Fruit fly (Drosophila melanogaster) whole organism, wandering third instar larva: ENCODE data around the gene CG8478.

Experiments
- Abd-B ChIP-seq: fragments of >200 bp; optimal IDR thresholded peaks from 2 replicates; lab custom pipeline; 2017; ENCODE audit warnings: missing biosample characterization, missing genetic modification characterization
- CG32264 ChIP-seq: fragments of 200-800 bp; sonication (Bioruptor generic); optimal IDR thresholded peaks from 2 replicates; lab custom pipeline; 2016; ENCODE audit warnings: missing biosample characterization, missing genetic modification characterization
- CG9705 ChIP-seq: fragments of 200-800 bp; sonication (Bioruptor generic); optimal IDR thresholded peaks from 2 replicates; lab custom pipeline; 2018; ENCODE audit warnings: missing biosample characterization, mild to moderate bottlenecking, missing genetic modification characterization
- CrebA ChIP-seq: fragments of 200-800 bp; sonication (Bioruptor generic); optimal IDR thresholded peaks from 2 replicates; lab custom pipeline; 2016; ENCODE audit warnings: missing biosample characterization, mild to moderate bottlenecking, missing genetic modification characterization, borderline replicate concordance
- Dfd ChIP-seq: fragments of >200 bp; optimal IDR thresholded peaks from 2 replicates; lab custom pipeline; 2017; ENCODE audit warnings: missing biosample characterization, missing genetic modification characterization
- GATAd ChIP-seq: sonication (Bioruptor generic); optimal IDR thresholded peaks from 2 replicates; lab custom pipeline; 2016; ENCODE audit warnings: missing biosample characterization, missing genetic modification characterization
- HLH106 ChIP-seq: fragments of 200-800 bp; optimal IDR thresholded peaks from 3 replicates; lab custom pipeline; 2019; ENCODE audit warnings: missing biosample characterization, mild to moderate bottlenecking, missing genetic modification characterization, moderate library complexity
- Hnf4 ChIP-seq: fragments of 200-800 bp; sonication (Bioruptor generic); optimal IDR thresholded peaks from 2 replicates; lab custom pipeline; 2016; ENCODE audit warnings: missing biosample characterization, mild to moderate bottlenecking, missing genetic modification characterization
- Hr78 ChIP-seq: fragments of >200 bp; optimal IDR thresholded peaks from 2 replicates; lab custom pipeline; 2017; ENCODE audit warnings: missing biosample characterization, missing genetic modification characterization
- Hr83 ChIP-seq: fragments of 200-300 bp; sonication (Bioruptor generic); optimal IDR thresholded peaks from 2 replicates; lab custom pipeline; 2016; ENCODE audit warnings: missing biosample characterization, mild to moderate bottlenecking, missing genetic modification characterization, moderate library complexity; ENCODE audit not compliant: poor library complexity, severe bottlenecking
- Jra ChIP-seq: sonication (Bioruptor generic); optimal IDR thresholded peaks from 2 replicates; lab custom pipeline; 2016; ENCODE audit warnings: missing biosample characterization, missing genetic modification characterization
- Myc ChIP-seq: fragments of >200 bp; optimal IDR thresholded peaks from 2 replicates; lab custom pipeline; 2017
- N ChIP-seq: fragments of >200 bp; optimal IDR thresholded peaks from 2 replicates; lab custom pipeline; 2018; ENCODE audit warnings: missing biosample characterization, missing external identifiers, missing genetic modification characterization
- Rel ChIP-seq, 2 experiments: fragments of 200-800 bp; sonication (Bioruptor generic) in 1 of 2; optimal IDR thresholded peaks; 2 replicates in 1 of 2; 3 replicates in 1 of 2; lab custom pipeline; 2016 to 2019; ENCODE audit warnings: mild to moderate bottlenecking in 2 of 2, missing biosample characterization in 2 of 2, missing genetic modification characterization in 2 of 2, moderate library complexity in 1 of 2
- Sp1 ChIP-seq: fragments of 200-800 bp; sonication (Bioruptor generic); optimal IDR thresholded peaks from 3 replicates; lab custom pipeline; 2019; ENCODE audit warnings: missing biosample characterization, mild to moderate bottlenecking, missing genetic modification characterization, moderate library complexity
- Vsx2 ChIP-seq: fragments of 200-300, 225-300 bp; sonication (Bioruptor generic); optimal IDR thresholded peaks from 2 replicates; lab custom pipeline; 2018; ENCODE audit warnings: missing biosample characterization, missing genetic modification characterization; ENCODE audit not compliant: partially characterized antibody
- dmrt93B ChIP-seq: fragments of 200-800 bp; sonication (Bioruptor generic); optimal IDR thresholded peaks from 2 replicates; lab custom pipeline; 2018; ENCODE audit warnings: missing biosample characterization, mild to moderate bottlenecking, missing genetic modification characterization
- ey ChIP-seq: fragments of 200-800 bp; sonication (Bioruptor generic); optimal IDR thresholded peaks from 2 replicates; lab custom pipeline; 2016; ENCODE audit warnings: missing biosample characterization, missing genetic modification characterization
- foxo ChIP-seq, 2 experiments: fragments of 200-800 bp; sonication (Bioruptor generic); optimal IDR thresholded peaks; 2 replicates in 1 of 2; 3 replicates in 1 of 2; lab custom pipeline; 2016 to 2017; ENCODE audit warnings: missing biosample characterization in 2 of 2, missing genetic modification characterization in 2 of 2
- fru ChIP-seq: fragments of 200-800 bp; sonication (Bioruptor generic); optimal IDR thresholded peaks from 3 replicates; lab custom pipeline; 2016; ENCODE audit warnings: missing biosample characterization, mild to moderate bottlenecking, missing genetic modification characterization
- h ChIP-seq: fragments of 200-800 bp; sonication (Bioruptor generic); optimal IDR thresholded peaks from 3 replicates; lab custom pipeline; 2016; ENCODE audit warnings: missing biosample characterization, mild to moderate bottlenecking, missing genetic modification characterization
- jim ChIP-seq: fragments of 175-275, 200-325 bp; sonication (Bioruptor generic); optimal IDR thresholded peaks from 2 replicates; lab custom pipeline; 2016; ENCODE audit warnings: missing biosample characterization, mild to moderate bottlenecking, missing genetic modification characterization
- pan ChIP-seq: fragments of >200 bp; optimal IDR thresholded peaks from 2 replicates; lab custom pipeline; 2017
- psq ChIP-seq: fragments of 200-800 bp; sonication (Bioruptor generic); optimal IDR thresholded peaks from 3 replicates; lab custom pipeline; 2017; ENCODE audit warnings: missing biosample characterization, mild to moderate bottlenecking, missing genetic modification characterization, moderate library complexity
- rgr ChIP-seq: fragments of 200-800 bp; sonication (Bioruptor generic); optimal IDR thresholded peaks from 3 replicates; lab custom pipeline; 2016; ENCODE audit warnings: missing biosample characterization, mild to moderate bottlenecking, missing genetic modification characterization
- sage ChIP-seq: fragments of 200-800 bp; sonication (Bioruptor generic); optimal IDR thresholded peaks from 2 replicates; lab custom pipeline; 2016; ENCODE audit warnings: missing biosample characterization, mild to moderate bottlenecking, missing genetic modification characterization
- sv ChIP-seq: fragments of 200-800 bp; sonication (Bioruptor generic); optimal IDR thresholded peaks from 3 replicates; lab custom pipeline; 2016; ENCODE audit warnings: missing biosample characterization, missing genetic modification characterization
- tai ChIP-seq: sonication (Bioruptor generic); optimal IDR thresholded peaks from 2 replicates; lab custom pipeline; 2016; ENCODE audit warnings: missing biosample characterization, missing genetic modification characterization
- usp ChIP-seq: fragments of >200 bp; optimal IDR thresholded peaks from 2 replicates; lab custom pipeline; 2017; ENCODE audit warnings: missing biosample characterization, missing genetic modification characterization
- woc ChIP-seq: sonication (Bioruptor generic); optimal IDR thresholded peaks from 2 replicates; lab custom pipeline; 2016; ENCODE audit warnings: missing biosample characterization, mild to moderate bottlenecking, missing genetic modification characterization

The CG8478 gene

dm6 chr3R:9739793-9740192 lies 23.7 kb upstream of the CG8478 start, which contains the start of gene side-VII:
TSS of gene side-VII (minus strand) at chr3R:9739979.
- no peak for TF ChIP-seq GATAd (GFP tag; lab: Kevin White, UChicago)
- TF ChIP-seq pan = no peak
- no peak for TF ChIP-seq CG9705 (GFP tag; lab: Kevin White, UChicago)
- no peak for TF ChIP-seq rgr (GFP tag; lab: Kevin White, UChicago)
- no peak for TF ChIP-seq h (GFP tag; lab: Kevin White, UChicago)
- no peak for TF ChIP-seq Abd-B (GFP tag; lab: Kevin White, UChicago)
- no peak for TF ChIP-seq Vsx2
- TF ChIP-seq jim (GFP tag; lab: Kevin White, UChicago) = no peak

- TF ChIP-seq jim (GFP tag; lab: Kevin White, UChicago) (no peak), sage (peak; percentile 32), Vsx2 (no peak), Rel (GFP tag; optimal IDR thresholded peaks at IDR 0.05; lab: Kevin White, UChicago) (no peak), Rel (tag; optimal IDR thresholded peaks at IDR 0.05; lab: Kevin White, UChicago) (peak; percentile 68), foxo (GFP tag; optimal IDR thresholded peaks at IDR 0.05; lab: Kevin White, UChicago) (no peak), CG32264 (GFP tag; lab: Kevin White, UChicago) (no peak), usp (GFP tag; lab: Kevin White, UChicago) (no peak), ey (GFP tag; lab: Kevin White, UChicago) (no peak), Sp1 (no peak), psq (GFP tag; lab: Kevin White, UChicago) (no peak), CG9705 (GFP tag; lab: Kevin White, UChicago) (no peak), woc (peak; percentile 39), HLH106 (tag; lab: Kevin White, UChicago) (no peak)
Observed at dm6 chr3R:9740713-9741112, 22.7 kb upstream of the CG8478 start, which contains the start of gene Pnn. TSS of gene Pnn (plus strand) at chr3R:9740899.

- TF ChIP-seq Abd-B (GFP tag; lab: Kevin White, UChicago) (no peak), Vsx2 (no peak), sv (GFP tag; lab: Kevin White, UChicago) (no peak), Jra (GFP tag; lab: Kevin White, UChicago) (no peak), Hr78 (GFP tag; lab: Kevin White, UChicago) (no peak), woc (no peak), CrebA (GFP tag; lab: Kevin White, UChicago) (no peak), usp (GFP tag; lab: Kevin White, UChicago) (no peak), N (GFP tag; lab: Kevin White, UChicago) (no peak), HLH106 (tag; lab: Kevin White, UChicago) (no peak), Rel (GFP tag; optimal IDR thresholded peaks at IDR 0.05; lab: Kevin White, UChicago) (no peak), Rel (tag; optimal IDR thresholded peaks at IDR 0.05; lab: Kevin White, UChicago) (no peak), CG32264 (GFP tag; lab: Kevin White, UChicago) (no peak), psq (GFP tag; lab: Kevin White, UChicago) (no peak), Myc (lab: Kevin White, UChicago) (no peak), sage (no peak)
- TF ChIP-seq, all 38 proteins: peak for 0
Observed at dm6 chr3R:9743217-9743616, 20.2 kb upstream of the CG8478 start, which contains the start of gene CG31415. TSS of gene CG31415 (plus strand) at chr3R:9743517.

dm6 chr3R:9743995-9744394 lies 19.5 kb upstream of the CG8478 start:
- TF ChIP-seq Dfd (peak; percentile 98), CG32264 (GFP tag; lab: Kevin White, UChicago) (no peak)

- TF ChIP-seq GATAd (GFP tag; lab: Kevin White, UChicago) (no peak), fru (GFP tag; lab: Kevin White, UChicago) (no peak), jim (GFP tag; lab: Kevin White, UChicago) (no peak), Hr78 (GFP tag; lab: Kevin White, UChicago) (no peak), dmrt93B (GFP tag; lab: Kevin White, UChicago) (no peak), Hr83 (GFP tag; lab: Kevin White, UChicago) (no peak), tai (no peak)
Observed at dm6 chr3R:9745442-9745841, 18.0 kb upstream of the CG8478 start.

dm6 chr3R:9746267-9746666 lies 17.2 kb upstream of the CG8478 start, which contains the start of gene CG34409:
TSS of gene CG34409 (minus strand) at chr3R:9746367.
- TF ChIP-seq dmrt93B (GFP tag; lab: Kevin White, UChicago) (no peak), pan (no peak), Rel (GFP tag; optimal IDR thresholded peaks at IDR 0.05; lab: Kevin White, UChicago) (no peak), Rel (tag; optimal IDR thresholded peaks at IDR 0.05; lab: Kevin White, UChicago) (no peak), Hnf4 (GFP tag; lab: Kevin White, UChicago) (no peak), fru (GFP tag; lab: Kevin White, UChicago) (no peak), Sp1 (no peak), h (GFP tag; lab: Kevin White, UChicago) (no peak)
